Worm (Caenorhabditis elegans) whole organism, L1 larva: Measurements from ENCODE around the gene sre-33.

ENCODE experiments used
- nhr-237 ChIP-seq: fragments of 150-350 bp; optimal IDR thresholded peaks from 2 replicates; lab custom pipeline; 2014; ENCODE audit warnings: missing biosample characterization, missing genetic modification characterization
- nhr-76 ChIP-seq: sonication (generic microtip); optimal IDR thresholded peaks from 2 replicates; lab custom pipeline; 2017; ENCODE audit warnings: missing biosample characterization, missing genetic modification characterization
- tbx-2 ChIP-seq: sonication (generic microtip); optimal IDR thresholded peaks from 2 replicates; lab custom pipeline; 2016; ENCODE audit warnings: missing genetic modification characterization, missing compliant biosample characterization

- no peak for TF ChIP-seq nhr-76 (tag; lab: Kevin White, UChicago)
- TF ChIP-seq nhr-237 (tag; lab: Kevin White, UChicago): no peak
- TF ChIP-seq tbx-2 (tag; lab: Kevin White, UChicago): no peak
Measured at ce11 chrII:12432356-12432755, 20.7 kb upstream of the sre-33 start, which contains the start of gene dct-12.
